Fruit fly (Drosophila melanogaster) whole organism, embryonic: Measurements from ENCODE around the gene CG32260.

ENCODE experiments used
- CG10543 ChIP-seq: fragments of 200-800 bp; sonication (Bioruptor generic); optimal IDR thresholded peaks from 3 replicates; lab custom pipeline; 2017; ENCODE audit warnings: missing biosample characterization, mild to moderate bottlenecking, missing genetic modification characterization, moderate library complexity
- CG11093 ChIP-seq: fragments of 200-800 bp; sonication (Bioruptor generic); IDR thresholded peaks from 3 replicates; pipeline ENCODE4 v1.3.6; 2022; ENCODE audit warnings: missing biosample characterization, missing genetic modification characterization
- CG12219 ChIP-seq: fragments of 200-800 bp; sonication (Bioruptor generic); optimal IDR thresholded peaks from 3 replicates; lab custom pipeline; 2018; ENCODE audit warnings: missing biosample characterization, mild to moderate bottlenecking, missing genetic modification characterization
- CG1233 ChIP-seq: fragments of 200-800 bp; sonication (Bioruptor generic); optimal IDR thresholded peaks from 4 replicates; lab custom pipeline; 2018; ENCODE audit warnings: missing biosample characterization, mild to moderate bottlenecking, missing genetic modification characterization
- CG12769 ChIP-seq: fragments of 200-800 bp; sonication (Bioruptor generic); optimal IDR thresholded peaks from 2 replicates; lab custom pipeline; 2019; ENCODE audit warnings: missing biosample characterization, mild to moderate bottlenecking, missing genetic modification characterization, moderate library complexity
- CG13296 ChIP-seq: fragments of 200-800 bp; sonication (Bioruptor generic); optimal IDR thresholded peaks from 3 replicates; lab custom pipeline; 2018; ENCODE audit warnings: missing biosample characterization, mild to moderate bottlenecking, missing genetic modification characterization
- CG14441 ChIP-seq: fragments of 200-800 bp; sonication (Bioruptor generic); IDR thresholded peaks from 2 replicates; pipeline ENCODE4 v1.3.6; 2022; ENCODE audit warnings: missing biosample characterization, missing genetic modification characterization
- CG15073 ChIP-seq: fragments of 200-800 bp; sonication (Bioruptor generic); optimal IDR thresholded peaks from 2 replicates; lab custom pipeline; 2016; ENCODE audit warnings: missing biosample characterization, missing genetic modification characterization
- CG1603 ChIP-seq: fragments of 200-800 bp; sonication (Bioruptor generic); optimal IDR thresholded peaks from 2 replicates; lab custom pipeline; 2019; ENCODE audit warnings: missing biosample characterization, mild to moderate bottlenecking, missing genetic modification characterization, moderate library complexity
- CG16815 ChIP-seq: fragments of 200-800 bp; sonication (Bioruptor generic); optimal IDR thresholded peaks from 3 replicates; lab custom pipeline; 2017; ENCODE audit warnings: missing biosample characterization, mild to moderate bottlenecking, missing genetic modification characterization
- CG16863 ChIP-seq: fragments of 200-800 bp; sonication (Bioruptor generic); optimal IDR thresholded peaks from 3 replicates; lab custom pipeline; 2016; ENCODE audit warnings: missing biosample characterization, missing genetic modification characterization
- CG2199 ChIP-seq: fragments of 200-800 bp; sonication (Bioruptor generic); IDR thresholded peaks from 3 replicates; pipeline ENCODE4 v1.3.6; 2022; ENCODE audit warnings: missing biosample characterization, missing genetic modification characterization
- CG32767 ChIP-seq: fragments of 200-800 bp; sonication (Bioruptor generic); IDR thresholded peaks from 2 replicates; pipeline ENCODE4 v1.3.6; 2022; ENCODE audit warnings: missing biosample characterization, missing genetic modification characterization
- CG3281 ChIP-seq: fragments of 200-800 bp; sonication (Bioruptor generic); optimal IDR thresholded peaks from 3 replicates; lab custom pipeline; 2017; ENCODE audit warnings: missing biosample characterization, mild to moderate bottlenecking, missing genetic modification characterization
- CG4360 ChIP-seq: fragments of 200-800 bp; sonication (Bioruptor generic); IDR thresholded peaks from 2 replicates; pipeline ENCODE4 v1.3.6; 2022; ENCODE audit warnings: missing biosample characterization, missing genetic modification characterization
- CG4404 ChIP-seq: fragments of 200-800 bp; sonication (Bioruptor generic); IDR thresholded peaks from 2 replicates; pipeline ENCODE4 v1.3.6; 2022; ENCODE audit warnings: missing biosample characterization, missing genetic modification characterization
- CG5180 ChIP-seq: fragments of 200-800 bp; sonication (Bioruptor generic); optimal IDR thresholded peaks from 3 replicates; lab custom pipeline; 2017; ENCODE audit warnings: missing biosample characterization, missing genetic modification characterization, mild to moderate bottlenecking, moderate library complexity, missing genetic modification reagents
- CG6654 ChIP-seq: fragments of 200-800 bp; sonication (Bioruptor generic); optimal IDR thresholded peaks from 2 replicates; lab custom pipeline; 2017; ENCODE audit warnings: missing biosample characterization, mild to moderate bottlenecking, missing genetic modification characterization
- CG8089 ChIP-seq: fragments of 200-800 bp; sonication (Bioruptor generic); optimal IDR thresholded peaks from 3 replicates; lab custom pipeline; 2016; ENCODE audit warnings: missing biosample characterization, missing genetic modification characterization
- CG8290 ChIP-seq, 3 experiments: fragments of 200-800 bp; sonication (Bioruptor generic); optimal IDR thresholded peaks; 2 replicates each; lab custom pipeline; 2016 to 2019; ENCODE audit warnings: missing biosample characterization in 3 of 3, missing genetic modification characterization in 3 of 3, mild to moderate bottlenecking in 2 of 3, moderate library complexity in 1 of 3
- CTCF ChIP-seq: fragments of 200-800 bp; sonication (Bioruptor generic); optimal IDR thresholded peaks from 2 replicates; lab custom pipeline; 2017; ENCODE audit warnings: missing biosample characterization, mild to moderate bottlenecking, missing genetic modification characterization, moderate library complexity
- Dad ChIP-seq: fragments of 200-800 bp; sonication (Bioruptor generic); optimal IDR thresholded peaks from 3 replicates; lab custom pipeline; 2016; ENCODE audit warnings: missing biosample characterization, missing genetic modification characterization
- Ets65A ChIP-seq: fragments of 200-800 bp; sonication (Bioruptor generic); peaks from one replicate; lab custom pipeline; 2016; ENCODE audit warnings: missing biosample characterization, missing genetic modification characterization
- HLHmδ ChIP-seq: fragments of 200-800 bp; sonication (Bioruptor generic); optimal IDR thresholded peaks from 2 replicates; lab custom pipeline; 2018; ENCODE audit warnings: missing biosample characterization, mild to moderate bottlenecking, missing genetic modification characterization, moderate library complexity
- Hmr ChIP-seq: fragments of 200-800 bp; sonication (Bioruptor generic); optimal IDR thresholded peaks from 3 replicates; lab custom pipeline; 2017; ENCODE audit warnings: mild to moderate bottlenecking, missing biosample characterization, missing genetic modification reagents, missing genetic modification characterization
- Med ChIP-seq: fragments of 200-800 bp; sonication (Bioruptor generic); peaks from one replicate; lab custom pipeline; 2016; ENCODE audit warnings: missing biosample characterization, missing genetic modification characterization, mild to moderate bottlenecking, inconsistent platforms, moderate library complexity
- Mes4 ChIP-seq: fragments of 200-800 bp; sonication (Bioruptor generic); optimal IDR thresholded peaks from 2 replicates; lab custom pipeline; 2016; ENCODE audit warnings: missing biosample characterization, missing genetic modification characterization
- Nf-YC ChIP-seq: fragments of 200-800 bp; optimal IDR thresholded peaks from 3 replicates; lab custom pipeline; 2019; ENCODE audit warnings: missing biosample characterization, mild to moderate bottlenecking, missing genetic modification characterization, moderate library complexity
- Pdp1 ChIP-seq, 2 experiments: fragments of 200-800 bp; sonication (Bioruptor generic); optimal IDR thresholded peaks; 3 replicates each; lab custom pipeline; 2016; ENCODE audit warnings: missing biosample characterization in 2 of 2, missing genetic modification characterization in 2 of 2, mild to moderate bottlenecking in 1 of 2, moderate library complexity in 1 of 2
- Ptx1 ChIP-seq: fragments of 200-800 bp; sonication (Bioruptor generic); IDR thresholded peaks from 2 replicates; pipeline ENCODE4 v1.3.6; 2022; ENCODE audit warnings: missing biosample characterization, missing genetic modification characterization
- Sin3A ChIP-seq: fragments of >200 bp; optimal IDR thresholded peaks from 2 replicates; lab custom pipeline; 2018
- Sox102F ChIP-seq: fragments of 200-800 bp; sonication (Bioruptor generic); optimal IDR thresholded peaks from 2 replicates; lab custom pipeline; 2018; ENCODE audit warnings: missing biosample characterization, mild to moderate bottlenecking, missing genetic modification characterization, moderate library complexity
- abd-A ChIP-seq: fragments of 200-800 bp; sonication (Bioruptor generic); optimal IDR thresholded peaks from 3 replicates; lab custom pipeline; 2019; ENCODE audit warnings: missing biosample characterization, mild to moderate bottlenecking, missing genetic modification characterization, moderate library complexity
- caup ChIP-seq: fragments of 200-800 bp; sonication (Bioruptor generic); optimal IDR thresholded peaks from 3 replicates; lab custom pipeline; 2017; ENCODE audit warnings: missing biosample characterization, mild to moderate bottlenecking, missing genetic modification characterization, moderate library complexity; ENCODE audit not compliant: severe bottlenecking
- chinmo ChIP-seq: fragments of 200-800 bp; sonication (Bioruptor generic); IDR thresholded peaks from 4 replicates; pipeline ENCODE4 v1.3.6; 2022; ENCODE audit warnings: missing biosample characterization, missing genetic modification characterization; ENCODE audit not compliant: partially characterized antibody
- ci ChIP-seq: fragments of 200-800 bp; sonication (Bioruptor generic); IDR thresholded peaks from 3 replicates; pipeline ENCODE4 v1.3.6; 2022; ENCODE audit warnings: missing biosample characterization, missing genetic modification characterization
- crol ChIP-seq: fragments of 200-800 bp; sonication (Bioruptor generic); IDR thresholded peaks from 2 replicates; pipeline ENCODE4 v1.3.6; 2022; ENCODE audit warnings: missing biosample characterization, missing genetic modification characterization
- cwo ChIP-seq: fragments of 200-800 bp; sonication (Bioruptor generic); optimal IDR thresholded peaks from 3 replicates; lab custom pipeline; 2017; ENCODE audit warnings: missing biosample characterization, missing genetic modification characterization, mild to moderate bottlenecking, moderate library complexity, missing genetic modification reagents
- dpn ChIP-seq, 2 experiments: fragments of 200-800 bp; sonication (Bioruptor generic); optimal IDR thresholded peaks; 3 replicates each; lab custom pipeline; 2016; ENCODE audit warnings: missing biosample characterization in 2 of 2, missing genetic modification characterization in 2 of 2
- fru ChIP-seq: fragments of >200 bp; optimal IDR thresholded peaks from 2 replicates; lab custom pipeline; 2017
- fu2 ChIP-seq: fragments of 200-800 bp; sonication (Bioruptor generic); optimal IDR thresholded peaks from 2 replicates; lab custom pipeline; 2016; ENCODE audit warnings: missing biosample characterization, missing genetic modification characterization
- gcm ChIP-seq: fragments of 200-800 bp; sonication (Bioruptor generic); optimal IDR thresholded peaks from 2 replicates; lab custom pipeline; 2019; ENCODE audit warnings: missing biosample characterization, mild to moderate bottlenecking, missing genetic modification characterization, moderate library complexity
- klu ChIP-seq: fragments of 200-800 bp; sonication (Bioruptor generic); IDR thresholded peaks from 2 replicates; pipeline ENCODE4 v1.3.6; 2022; ENCODE audit warnings: missing biosample characterization, missing genetic modification characterization
- kni ChIP-seq: fragments of 200-800 bp; sonication (Bioruptor generic); optimal IDR thresholded peaks from 3 replicates; lab custom pipeline; 2017; ENCODE audit warnings: mild to moderate bottlenecking, missing biosample characterization, missing genetic modification reagents, missing genetic modification characterization
- maf-S ChIP-seq: fragments of 200-800 bp; sonication (Bioruptor generic); optimal IDR thresholded peaks from 2 replicates; lab custom pipeline; 2016; ENCODE audit warnings: missing biosample characterization, missing genetic modification characterization
- pros ChIP-seq: fragments of 200-800 bp; sonication (Bioruptor generic); optimal IDR thresholded peaks from 3 replicates; lab custom pipeline; 2019; ENCODE audit warnings: missing biosample characterization, mild to moderate bottlenecking, missing genetic modification characterization, moderate library complexity
- sd ChIP-seq: fragments of 200-800 bp; sonication (Bioruptor generic); optimal IDR thresholded peaks from 3 replicates; lab custom pipeline; 2018; ENCODE audit warnings: missing biosample characterization, mild to moderate bottlenecking, missing genetic modification characterization, moderate library complexity
- sens ChIP-seq: fragments of 200-800 bp; sonication (Bioruptor generic); peaks from one replicate; lab custom pipeline; 2016; ENCODE audit warnings: missing biosample characterization, missing genetic modification characterization
- so ChIP-seq: fragments of 200-800 bp; sonication (Bioruptor generic); IDR thresholded peaks from 3 replicates; pipeline ENCODE4 v1.3.6; 2022; ENCODE audit warnings: missing biosample characterization, missing genetic modification characterization
- ttk ChIP-seq: fragments of 200-800 bp; sonication (Bioruptor generic); IDR thresholded peaks from 2 replicates; pipeline ENCODE4 v2.1.2; 2022; ENCODE audit warnings: missing biosample characterization, missing genetic modification characterization
- twi ChIP-seq: fragments of 200-800 bp; optimal IDR thresholded peaks from 2 replicates; lab custom pipeline; 2019; ENCODE audit warnings: missing biosample characterization, mild to moderate bottlenecking, missing genetic modification characterization, moderate library complexity
- vvl ChIP-seq: fragments of 200-800 bp; sonication (Bioruptor generic); IDR thresholded peaks from 2 replicates; pipeline ENCODE4 v1.3.6; 2022; ENCODE audit warnings: missing biosample characterization, missing genetic modification characterization
- wor ChIP-seq: fragments of 200-800 bp; sonication (Bioruptor generic); IDR thresholded peaks from 2 replicates; pipeline ENCODE4 v1.3.6; 2022; ENCODE audit warnings: missing biosample characterization, missing genetic modification characterization
- z ChIP-seq: fragments of 200-800 bp; sonication (Bioruptor generic); IDR thresholded peaks from 3 replicates; pipeline ENCODE4 v1.3.6; 2022; ENCODE audit warnings: missing biosample characterization, missing genetic modification characterization

CG32260 gene

dm6 chr3L:4096546-4096945 lies 45.6 kb upstream of the CG32260 start:
- TF ChIP-seq sens (GFP tag; lab: Kevin White, UChicago) (peak; percentile 27), Ets65A (GFP tag; lab: Kevin White, UChicago) (no peak), Hmr (GFP tag; lab: Kevin White, UChicago) (no peak), CG14441 (GFP tag; lab: Robert Waterston, UW) (no peak), HLHmδ (GFP tag; lab: Kevin White, UChicago) (no peak), CG2199 (0 out of 3 replicates have a peak, but pooled peaks have one; percentile 59), CG12769 (tag; lab: Kevin White, UChicago) (peak; percentile 53), CG10543 (peak; percentile 19), CG12219 (GFP tag; lab: Kevin White, UChicago) (no peak), CG4404 (no peak), crol (peak; percentile 95), CG15073 (GFP tag; lab: Kevin White, UChicago) (no peak), CG8290 (GFP tag; optimal IDR thresholded peaks at IDR 0.05; lab: Kevin White, UChicago) (no peak), CG8290 (tag; optimal IDR thresholded peaks at IDR 0.05; lab: Kevin White, UChicago) (peak in 1 of 2 experiments; percentile 11), ttk (no peak), ci (GFP tag; lab: Robert Waterston, UW) (peak; percentile 39; the same call in 1 of the 3 replicates), Mes4 (GFP tag; lab: Kevin White, UChicago) (no peak), cwo (GFP tag; lab: Kevin White, UChicago) (peak; percentile 31), Sin3A (lab: Kevin White, UChicago) (no peak), Med (GFP tag; lab: Kevin White, UChicago) (peak; percentile 80), pros (peak; percentile 55), CG4360 (GFP tag; lab: Robert Waterston, UW) (no peak), CG6654 (GFP tag; lab: Kevin White, UChicago) (no peak), Dad (no peak), abd-A (peak; percentile 12), CG5180 (GFP tag; lab: Kevin White, UChicago) (peak; percentile 96), vvl (peak; percentile 47; the same call in 1 of the 2 replicates), gcm (GFP tag; lab: Kevin White, UChicago) (no peak), twi (tag; lab: Kevin White, UChicago) (peak; percentile 8), caup (GFP tag; lab: Kevin White, UChicago) (no peak), z (GFP tag; lab: Robert Waterston, UW) (peak; percentile 71; the same call in 1 of the 3 replicates), Pdp1 (GFP tag; optimal IDR thresholded peaks at IDR 0.05; lab: Kevin White, UChicago) (peak in 1 of 2 experiments; percentile 31), chinmo (0 out of 4 replicates have a peak, but pooled peaks have one; percentile 47), kni (peak; percentile 50), Sox102F (GFP tag; lab: Kevin White, UChicago) (no peak), sd (peak; percentile 28), fru (lab: Kevin White, UChicago) (no peak), CG11093 (GFP tag; lab: Robert Waterston, UW) (no peak)

dm6 chr3L:4099194-4099593 lies 43.0 kb upstream of the CG32260 start:
- TF ChIP-seq fu2 (no peak), Med (GFP tag; lab: Kevin White, UChicago) (peak; percentile 21), maf-S (GFP tag; lab: Kevin White, UChicago) (no peak), CG13296 (GFP tag; lab: Kevin White, UChicago) (no peak), Nf-YC (no peak), CG16815 (GFP tag; lab: Kevin White, UChicago) (no peak), so (GFP tag; lab: Robert Waterston, UW) (no peak), CG8089 (GFP tag; lab: Kevin White, UChicago) (no peak), CG3281 (GFP tag; lab: Kevin White, UChicago) (no peak), Ptx1 (GFP tag; lab: Robert Waterston, UW) (no peak), CG16863 (GFP tag; lab: Kevin White, UChicago) (no peak), CTCF (no peak), dpn (GFP tag; optimal IDR thresholded peaks at IDR 0.05; lab: Kevin White, UChicago) (no peak), caup (GFP tag; lab: Kevin White, UChicago) (peak; percentile 14), wor (no peak), CG1233 (GFP tag; lab: Kevin White, UChicago) (no peak), CG32767 (no peak), CG1603 (tag; lab: Kevin White, UChicago) (no peak), klu (no peak)
